Worm (Caenorhabditis elegans): ENCODE measurements around the gene C18H2.5.
A peak's percentile ranks its signal among the peaks of the same experiment; 100 is the strongest.

The C18H2.5 gene

DNA sequence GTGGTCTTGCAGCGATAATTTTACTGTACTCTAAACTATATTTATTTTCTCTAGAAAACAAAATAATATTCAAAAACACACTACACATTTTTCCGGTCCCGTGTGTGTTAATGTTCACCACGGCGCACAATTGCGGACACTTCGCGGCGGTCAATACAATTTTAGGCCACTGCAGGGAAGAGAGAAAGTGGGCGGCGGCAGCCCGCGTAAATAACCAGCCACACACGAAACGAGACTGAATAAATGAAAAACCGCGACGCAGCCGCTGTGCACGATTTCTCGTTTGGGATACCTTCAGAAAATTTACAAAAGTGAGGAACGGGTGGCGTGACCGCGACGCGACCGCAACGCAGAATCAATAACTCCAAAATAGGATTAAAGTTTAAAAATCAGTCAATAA lies 16.8 kb upstream of the C18H2.5 start (continued):
- TF ChIP-seq F33H1.4 (GFP tag; IDR thresholded peaks at IDR 0.05) (no peak), dox-1 (GFP tag; IDR thresholded peaks at IDR 0.05) (no peak; the same call in 1 of the 2 replicates), bed-2 (GFP tag; IDR thresholded peaks at IDR 0.05) (no peak), efl-1 (GFP tag; optimal IDR thresholded peaks at IDR 0.05) (peak; percentile 30), hlh-26 (GFP tag; conservative IDR thresholded peaks at IDR 0.05) (no peak), cebp-1 (GFP tag; IDR thresholded peaks at IDR 0.05) (no peak), cebp-1 (tag; optimal IDR thresholded peaks at IDR 0.05) (no peak), attf-3 (GFP tag; conservative IDR thresholded peaks at IDR 0.05) (0 out of 2 replicates have a peak, but pooled peaks have one; percentile 11)

ce11 chrIII:7710066-7710465 lies 15.9 kb upstream of the C18H2.5 start:
- TF ChIP-seq C06A6.2 (GFP tag; conservative IDR thresholded peaks at IDR 0.05) (no peak), ekl-4 (GFP tag; IDR thresholded peaks at IDR 0.05) (0 out of 2 replicates have a peak, but pooled peaks have one; percentile 62), nhr-80 (tag; optimal IDR thresholded peaks at IDR 0.05) (peak; percentile 49), F57C9.4 (tag; optimal IDR thresholded peaks at IDR 0.05) (no peak), B0336.3 (GFP tag; IDR thresholded peaks at IDR 0.05) (peak; percentile 35; the same call in 1 of the 2 replicates), tbp1 (GFP tag; optimal IDR thresholded peaks at IDR 0.05) (peak; percentile 23), gei-17 (GFP tag; optimal IDR thresholded peaks at IDR 0.05) (no peak), Y56A3A.18 (GFP tag; IDR thresholded peaks at IDR 0.05) (0 out of 2 replicates have a peak, but pooled peaks have one; percentile 52), ceh-79 (tag; optimal IDR thresholded peaks at IDR 0.05) (no peak), ceh-100 (GFP tag; IDR thresholded peaks at IDR 0.05) (peak; percentile 25; the same call in 1 of the 2 replicates), bed-1 (GFP tag; IDR thresholded peaks at IDR 0.05) (no peak), xnd-1 (tag; optimal IDR thresholded peaks at IDR 0.05) (no peak), ceh-27 (GFP tag; optimal IDR thresholded peaks at IDR 0.05) (peak; percentile 78), F23B12.7 (tag; optimal IDR thresholded peaks at IDR 0.05; ENCODE audit: insufficient read depth) (no peak), sdz-38 (tag; optimal IDR thresholded peaks at IDR 0.05) (no peak), F37B4.10 (GFP tag; IDR thresholded peaks at IDR 0.05) (no peak), F22D6.2 (tag; optimal IDR thresholded peaks at IDR 0.05) (no peak), cebp-2 (GFP tag; IDR thresholded peaks at IDR 0.05) (no peak), pbrm-1 (GFP tag; IDR thresholded peaks at IDR 0.05) (0 out of 2 replicates have a peak, but pooled peaks have one; percentile 38), rec-8 (tag; optimal IDR thresholded peaks at IDR 0.05) (no peak), mes-4 (tag; optimal IDR thresholded peaks at IDR 0.05) (no peak), lir-1 (GFP tag; conservative IDR thresholded peaks at IDR 0.05) (no peak), Y95B8A.8 (GFP tag; IDR thresholded peaks at IDR 0.05) (no peak), attf-6 (GFP tag; IDR thresholded peaks at IDR 0.05) (no peak), nfya-1 (tag; optimal IDR thresholded peaks at IDR 0.05; ENCODE audit: borderline replicate concordance, insufficient read depth) (no peak), lin-40 (tag; optimal IDR thresholded peaks at IDR 0.05) (peak; percentile 56), ceh-40 (GFP tag; IDR thresholded peaks at IDR 0.05) (no peak), lin-26 (GFP tag; IDR thresholded peaks at IDR 0.05) (no peak), F57A8.1 (GFP tag; optimal IDR thresholded peaks at IDR 0.05) (no peak), nfyb-1 (GFP tag; IDR thresholded peaks at IDR 0.05) (0 out of 2 replicates have a peak, but pooled peaks have one; percentile 28), F49E8.2 (tag; optimal IDR thresholded peaks at IDR 0.05; ENCODE audit: insufficient read depth) (no peak), nhr-179 (tag; optimal IDR thresholded peaks at IDR 0.05) (no peak), efl-1 (GFP tag; optimal IDR thresholded peaks at IDR 0.05) (no peak), sea-2 (GFP tag; IDR thresholded peaks at IDR 0.05) (no peak), T26A5.8 (tag; optimal IDR thresholded peaks at IDR 0.05) (no peak), madf-3 (GFP tag; IDR thresholded peaks at IDR 0.05) (0 out of 2 replicates have a peak, but pooled peaks have one; percentile 28), fkh-3 (tag; optimal IDR thresholded peaks at IDR 0.05) (no peak), athp-1 (tag; optimal IDR thresholded peaks at IDR 0.05) (peak; percentile 87), hmg-1.2 (GFP tag; IDR thresholded peaks at IDR 0.05) (peak; percentile 89), ztf-26 (tag; optimal IDR thresholded peaks at IDR 0.05) (no peak), zfh-2 (GFP tag; conservative IDR thresholded peaks at IDR 0.05) (peak; percentile 69)
